Worm (Caenorhabditis elegans) whole organism, L4 larva: ENCODE results near the gene fipr-28.

ENCODE experiments used
- D1046.2 ChIP-seq: fragments of 200-800 bp; sonication (Bioruptor generic); IDR thresholded peaks from 2 replicates; pipeline ENCODE4 v1.3.6; 2022; ENCODE audit warnings: missing genetic modification characterization, missing compliant biosample characterization
- F10B5.3 ChIP-seq: sonication (generic microtip); optimal IDR thresholded peaks from 2 replicates; lab custom pipeline; 2016; ENCODE audit warnings: mild to moderate bottlenecking, missing genetic modification characterization, missing compliant biosample characterization
- R02D3.7 ChIP-seq: fragments of 150-350 bp; sonication (generic microtip); optimal IDR thresholded peaks from 3 replicates; lab custom pipeline; 2014; ENCODE audit warnings: missing biosample characterization, missing genetic modification characterization
- Y105C5A.15 ChIP-seq: fragments of 200-800 bp; sonication (Bioruptor generic); IDR thresholded peaks from 2 replicates; pipeline ENCODE4 v1.3.6; 2022; ENCODE audit warnings: missing genetic modification characterization, missing compliant biosample characterization
- Y75B8A.6 ChIP-seq: fragments of 200-800 bp; sonication (Bioruptor generic); IDR thresholded peaks from 2 replicates; pipeline ENCODE4 v1.3.6; 2022; ENCODE audit warnings: missing genetic modification reagents, missing genetic modification characterization, missing compliant biosample characterization
- ZK337.2 ChIP-seq: fragments of 200-800 bp; sonication (Bioruptor generic); IDR thresholded peaks from 2 replicates; pipeline ENCODE4 v1.3.6; 2022; ENCODE audit warnings: missing genetic modification reagents, missing genetic modification characterization, missing compliant biosample characterization
- arid-1 ChIP-seq: fragments of 200-800 bp; sonication (Bioruptor generic); conservative IDR thresholded peaks from 2 replicates; pipeline ENCODE4 v1.3.6; 2022; ENCODE audit warnings: missing genetic modification reagents, missing genetic modification characterization, missing compliant biosample characterization
- attf-4 ChIP-seq: sonication (generic microtip); optimal IDR thresholded peaks from 3 replicates; lab custom pipeline; 2017; ENCODE audit warnings: missing biosample characterization, missing genetic modification characterization
- ceh-20 ChIP-seq: fragments of 200-800 bp; sonication (Bioruptor generic); IDR thresholded peaks from 2 replicates; pipeline ENCODE4 v1.3.6; 2022; ENCODE audit warnings: missing genetic modification reagents, missing genetic modification characterization, missing compliant biosample characterization
- ceh-28 ChIP-seq: fragments of 150-350 bp; optimal IDR thresholded peaks from 2 replicates; lab custom pipeline; 2014; ENCODE audit warnings: missing biosample characterization, missing genetic modification reagents, missing genetic modification characterization
- ceh-62 ChIP-seq: sonication (generic microtip); optimal IDR thresholded peaks from 2 replicates; lab custom pipeline; 2017; ENCODE audit warnings: missing biosample characterization, missing genetic modification characterization
- ces-1 ChIP-seq: fragments of 150-350 bp; sonication (generic microtip); optimal IDR thresholded peaks from 4 replicates; lab custom pipeline; 2014; ENCODE audit warnings: missing biosample characterization, missing genetic modification reagents, missing genetic modification characterization
- cey-2 ChIP-seq: sonication (generic microtip); optimal IDR thresholded peaks from 3 replicates; lab custom pipeline; 2017; ENCODE audit warnings: missing genetic modification characterization, mild to moderate bottlenecking, missing compliant biosample characterization, antibody characterized with exemption, borderline replicate concordance; ENCODE audit not compliant: insufficient read depth
- daf-12 ChIP-seq: fragments of 150-350 bp; optimal IDR thresholded peaks from 2 replicates; lab custom pipeline; 2014; ENCODE audit warnings: missing biosample characterization, missing genetic modification reagents, missing genetic modification characterization
- daf-16 ChIP-seq, 3 experiments: sonication (generic microtip); optimal IDR thresholded peaks; 2 replicates each; lab custom pipeline; 2016 to 2017; ENCODE audit warnings: missing genetic modification characterization in 3 of 3, missing genetic modification reagents in 3 of 3, mild to moderate bottlenecking in 2 of 3, missing compliant biosample characterization in 2 of 3, missing biosample characterization in 1 of 3, moderate library complexity in 1 of 3
- daf-19 ChIP-seq: fragments of 200-800 bp; sonication (Bioruptor generic); conservative IDR thresholded peaks from 2 replicates; pipeline ENCODE4 v1.3.6; 2022; ENCODE audit warnings: missing genetic modification characterization, missing compliant biosample characterization
- duxl-1 ChIP-seq: sonication (generic microtip); optimal IDR thresholded peaks from 2 replicates; lab custom pipeline; 2016; ENCODE audit warnings: mild to moderate bottlenecking, missing genetic modification characterization, moderate library complexity, missing compliant biosample characterization; ENCODE audit not compliant: poor library complexity
- dve-1 ChIP-seq: sonication (generic microtip); optimal IDR thresholded peaks from 2 replicates; lab custom pipeline; 2017; ENCODE audit warnings: antibody characterized with exemption, mild to moderate bottlenecking, missing genetic modification characterization, missing compliant biosample characterization; ENCODE audit not compliant: insufficient read depth
- egl-43 ChIP-seq: fragments of 200-800 bp; sonication (Bioruptor generic); IDR thresholded peaks from 2 replicates; pipeline ENCODE4 v1.3.6; 2022; ENCODE audit warnings: missing genetic modification reagents, missing genetic modification characterization, missing compliant biosample characterization
- fos-1 ChIP-seq: fragments of 150-350 bp; optimal IDR thresholded peaks from 2 replicates; lab custom pipeline; 2014; ENCODE audit warnings: missing biosample characterization, missing genetic modification characterization
- gei-8 ChIP-seq: fragments of 200-800 bp; sonication (Bioruptor generic); optimal IDR thresholded peaks from 2 replicates; lab custom pipeline; 2018; ENCODE audit warnings: mild to moderate bottlenecking, missing genetic modification characterization, missing compliant biosample characterization
- hif-1 ChIP-seq, 2 experiments: sonication (generic microtip); optimal IDR thresholded peaks; 2 replicates each; lab custom pipeline; 2016 to 2017; ENCODE audit warnings: missing compliant biosample characterization in 2 of 2, missing genetic modification characterization in 2 of 2, missing genetic modification reagents in 2 of 2, missing genotype in 2 of 2, mild to moderate bottlenecking in 1 of 2
- hlh-11 ChIP-seq: fragments of 200-800 bp; sonication (Bioruptor generic); optimal IDR thresholded peaks from 2 replicates; lab custom pipeline; 2018; ENCODE audit warnings: mild to moderate bottlenecking, missing genetic modification characterization, missing compliant biosample characterization
- hlh-30 ChIP-seq: sonication (generic microtip); optimal IDR thresholded peaks from 2 replicates; lab custom pipeline; 2017; ENCODE audit warnings: antibody characterized with exemption, mild to moderate bottlenecking, missing genetic modification characterization, missing compliant biosample characterization; ENCODE audit not compliant: insufficient read depth
- hmg-1.1 ChIP-seq: fragments of 200-800 bp; sonication (Bioruptor generic); IDR thresholded peaks from 2 replicates; pipeline ENCODE4 v1.3.6; 2022; ENCODE audit warnings: missing genetic modification reagents, missing genetic modification characterization, missing compliant biosample characterization
- jun-1 ChIP-seq: fragments of 150-350 bp; optimal IDR thresholded peaks from 2 replicates; lab custom pipeline; 2014; ENCODE audit warnings: missing biosample characterization, missing genetic modification reagents, missing genetic modification characterization
- lin-1 ChIP-seq: fragments of 200-800 bp; sonication (Bioruptor generic); IDR thresholded peaks from 2 replicates; pipeline ENCODE4 v1.3.6; 2022; ENCODE audit warnings: missing genetic modification reagents, missing genetic modification characterization, missing compliant biosample characterization
- lin-15B ChIP-seq: fragments of 150-350 bp; sonication (generic microtip); optimal IDR thresholded peaks from 3 replicates; lab custom pipeline; 2014; ENCODE audit warnings: missing biosample characterization, missing genetic modification characterization
- lin-29 ChIP-seq: fragments of 200-800 bp; sonication (Bioruptor generic); IDR thresholded peaks from 2 replicates; pipeline ENCODE4 v1.3.6; 2022; ENCODE audit warnings: missing genetic modification reagents, missing genetic modification characterization, missing compliant biosample characterization
- lin-38 ChIP-seq: fragments of 200-800 bp; sonication (Bioruptor generic); IDR thresholded peaks from 2 replicates; pipeline ENCODE4 v1.3.6; 2022; ENCODE audit warnings: missing genetic modification reagents, missing genetic modification characterization, missing compliant biosample characterization
- lin-39 ChIP-seq: fragments of 150-350 bp; optimal IDR thresholded peaks from 2 replicates; lab custom pipeline; 2014; ENCODE audit warnings: missing biosample characterization, missing genetic modification reagents, missing genetic modification characterization
- mdl-1 ChIP-seq, 2 experiments: fragments of 150-350 bp in 1 of 2; sonication (generic microtip) in 1 of 2; optimal IDR thresholded peaks; 2 replicates each; lab custom pipeline; 2014 to 2017; ENCODE audit warnings: missing biosample characterization in 2 of 2, missing genetic modification characterization in 2 of 2
- mes-2 ChIP-seq: sonication (generic microtip); optimal IDR thresholded peaks from 2 replicates; lab custom pipeline; 2016; ENCODE audit warnings: missing genotype, mild to moderate bottlenecking, missing genetic modification characterization, missing compliant biosample characterization; ENCODE audit not compliant: poor library complexity, severe bottlenecking
- mxl-2 ChIP-seq: fragments of 200-800 bp; sonication (Bioruptor generic); conservative IDR thresholded peaks from 2 replicates; pipeline ENCODE4 v1.3.6; 2022; ENCODE audit warnings: missing genetic modification reagents, missing genetic modification characterization, missing compliant biosample characterization
- mxl-3 ChIP-seq: fragments of 200-800 bp; sonication (Bioruptor generic); optimal IDR thresholded peaks from 2 replicates; lab custom pipeline; 2018; ENCODE audit warnings: mild to moderate bottlenecking, missing genetic modification characterization, missing compliant biosample characterization
- nhr-10 ChIP-seq: fragments of 150-350 bp; optimal IDR thresholded peaks from 2 replicates; lab custom pipeline; 2014; ENCODE audit warnings: missing biosample characterization, missing genetic modification characterization
- nhr-11 ChIP-seq: fragments of 150-350 bp; optimal IDR thresholded peaks from 2 replicates; lab custom pipeline; 2014; ENCODE audit warnings: missing biosample characterization, missing genetic modification characterization
- nhr-25 ChIP-seq: sonication (generic microtip); optimal IDR thresholded peaks from 2 replicates; lab custom pipeline; 2017; ENCODE audit warnings: missing genetic modification characterization, mild to moderate bottlenecking, missing compliant biosample characterization, antibody characterized with exemption, moderate library complexity, borderline replicate concordance; ENCODE audit not compliant: insufficient read depth
- nhr-48 ChIP-seq: sonication (generic microtip); optimal IDR thresholded peaks from 2 replicates; lab custom pipeline; 2016; ENCODE audit warnings: mild to moderate bottlenecking, missing genetic modification characterization, missing compliant biosample characterization
- nhr-6 ChIP-seq: fragments of 150-350 bp; optimal IDR thresholded peaks from 2 replicates; lab custom pipeline; 2014; ENCODE audit warnings: missing biosample characterization, missing genetic modification characterization
- pqm-1 ChIP-seq: sonication (generic microtip); optimal IDR thresholded peaks from 2 replicates; lab custom pipeline; 2017; ENCODE audit warnings: missing biosample characterization, missing genetic modification characterization
- snpc-4 ChIP-seq: fragments of 150-350 bp; optimal IDR thresholded peaks from 2 replicates; lab custom pipeline; 2014; ENCODE audit warnings: missing biosample characterization, missing genetic modification characterization
- tag-97 ChIP-seq: fragments of 200-800 bp; sonication (Bioruptor generic); IDR thresholded peaks from 2 replicates; pipeline ENCODE4 v1.3.6; 2022; ENCODE audit warnings: missing genetic modification characterization, missing compliant biosample characterization
- tra-1 ChIP-seq: fragments of 200-800 bp; sonication (Bioruptor generic); IDR thresholded peaks from 2 replicates; pipeline ENCODE4 v1.3.6; 2022; ENCODE audit warnings: missing genetic modification reagents, missing genetic modification characterization, missing compliant biosample characterization
- unc-62 ChIP-seq, 3 experiments: fragments of 150-350 bp in 1 of 3; sonication (generic microtip); optimal IDR thresholded peaks in 2 of 3; peaks in 1 of 3; 1 replicate in 1 of 3; 2 replicates in 2 of 3; lab custom pipeline; 2014 to 2017; ENCODE audit warnings: missing biosample characterization in 3 of 3, missing genetic modification characterization in 3 of 3, missing genetic modification reagents in 3 of 3, missing genotype in 1 of 3
- vab-7 ChIP-seq: fragments of 200-800 bp; sonication (Bioruptor generic); IDR thresholded peaks from 2 replicates; pipeline ENCODE4 v1.3.6; 2022; ENCODE audit warnings: missing genetic modification reagents, missing genetic modification characterization, missing compliant biosample characterization
- zfp-3 ChIP-seq: fragments of 200-800 bp; sonication (Bioruptor generic); conservative IDR thresholded peaks from 2 replicates; pipeline ENCODE4 v1.3.6; 2022; ENCODE audit warnings: missing genetic modification reagents, missing genetic modification characterization, missing compliant biosample characterization
- zip-11 ChIP-seq: fragments of 200-800 bp; sonication (Bioruptor generic); IDR thresholded peaks from 2 replicates; pipeline ENCODE4 v1.3.6; 2022; ENCODE audit warnings: missing genetic modification characterization, missing compliant biosample characterization
- ztf-11 ChIP-seq: fragments of 150-350 bp; optimal IDR thresholded peaks from 2 replicates; lab custom pipeline; 2014; ENCODE audit warnings: missing biosample characterization, missing genetic modification characterization

fipr-28 gene

DNA sequence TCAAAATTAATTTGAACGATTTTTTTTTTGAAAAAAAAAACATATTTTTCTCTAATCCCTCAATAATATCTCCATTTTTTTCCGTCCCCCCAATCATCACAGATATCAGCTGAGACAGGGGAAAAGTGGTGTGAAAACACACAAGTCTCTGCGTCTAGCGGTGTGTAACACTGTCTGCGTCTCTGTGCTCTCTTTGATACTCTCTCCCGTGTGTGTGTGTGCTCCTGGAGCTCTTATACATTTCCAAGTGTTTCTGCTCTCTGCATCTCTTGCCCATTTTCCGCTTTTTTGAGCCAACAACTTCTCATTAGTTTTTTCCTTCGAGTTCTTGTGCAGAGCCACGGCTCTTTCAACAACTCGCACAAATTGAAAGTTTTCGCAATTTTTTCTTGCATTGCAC lies 35.8 kb downstream of the fipr-28 start:
- TF ChIP-seq lin-39 (tag; lab: Kevin White, UChicago) = no peak
- TF ChIP-seq cey-2 (tag; lab: Kevin White, UChicago) = no peak
- TF ChIP-seq mxl-2 (GFP tag; lab: Robert Waterston, UW) = no peak
- TF ChIP-seq daf-12 (tag; lab: Kevin White, UChicago) = no peak
- TF ChIP-seq F10B5.3 (tag; lab: Kevin White, UChicago) = no peak
- no peak for TF ChIP-seq nhr-25
- no peak for TF ChIP-seq nhr-10 (tag; lab: Kevin White, UChicago)
- TF ChIP-seq lin-1 = no peak
- TF ChIP-seq nhr-6 (tag; lab: Kevin White, UChicago) = no peak
- no peak for TF ChIP-seq ZK337.2 (GFP tag; lab: Robert Waterston, UW)
- TF ChIP-seq daf-19 (GFP tag; lab: Robert Waterston, UW) = no peak
- TF ChIP-seq Y75B8A.6 (GFP tag; lab: Robert Waterston, UW) = no peak
- TF ChIP-seq snpc-4 (tag; lab: Kevin White, UChicago) = no peak
- TF ChIP-seq tra-1 = 0 out of 2 replicates have a peak, but pooled peaks have one; percentile 20
- no peak for TF ChIP-seq duxl-1 (tag; lab: Kevin White, UChicago)
- TF ChIP-seq lin-29 (GFP tag; lab: Robert Waterston, UW) = no peak
- TF ChIP-seq dve-1 = peak; percentile 42
- no peak for TF ChIP-seq jun-1 (tag; lab: Kevin White, UChicago)
- TF ChIP-seq egl-43 (GFP tag; lab: Robert Waterston, UW) = no peak
- TF ChIP-seq Y105C5A.15 (GFP tag; lab: Robert Waterston, UW) = no peak
- TF ChIP-seq zip-11 (GFP tag; lab: Robert Waterston, UW) = no peak
- no peak for TF ChIP-seq nhr-48 (tag; lab: Kevin White, UChicago)
- TF ChIP-seq hlh-30 (tag; lab: Kevin White, UChicago) = peak; percentile 56
- no peak for TF ChIP-seq pqm-1 (tag; lab: Kevin White, UChicago)
- no peak for TF ChIP-seq ceh-28
- peak in 1 of 2 experiments; percentile 4 for TF ChIP-seq mdl-1 (tag; optimal IDR thresholded peaks at IDR 0.05; lab: Kevin White, UChicago)
- no peak for TF ChIP-seq R02D3.7 (tag; lab: Kevin White, UChicago)
- no peak for TF ChIP-seq attf-4
- no peak for TF ChIP-seq ceh-62 (tag; lab: Kevin White, UChicago)
- TF ChIP-seq hmg-1.1 (GFP tag; lab: Robert Waterston, UW) = peak; percentile 61
- TF ChIP-seq zfp-3 (GFP tag; lab: Robert Waterston, UW) = no peak
- TF ChIP-seq mxl-3 = no peak
- TF ChIP-seq gei-8 (GFP tag; lab: Kevin White, UChicago) = no peak
- TF ChIP-seq hif-1 (tag; optimal IDR thresholded peaks at IDR 0.05; lab: Kevin White, UChicago) = peak in 1 of 2 experiments; percentile 82
- peak in 1 of 2 experiments; percentile 35 for TF ChIP-seq daf-16 (GFP tag; optimal IDR thresholded peaks at IDR 0.05; lab: Kevin White, UChicago)
- peak; percentile 72 for TF ChIP-seq daf-16 (tag; optimal IDR thresholded peaks at IDR 0.05; lab: Kevin White, UChicago)
- TF ChIP-seq fos-1 (tag; lab: Kevin White, UChicago) = no peak
- TF ChIP-seq arid-1 (GFP tag; lab: Robert Waterston, UW) = no peak
- no peak for TF ChIP-seq lin-15B
- TF ChIP-seq vab-7 (GFP tag; lab: Robert Waterston, UW) = no peak
- peak; percentile 68 for TF ChIP-seq nhr-11 (tag; lab: Kevin White, UChicago)
- no peak for TF ChIP-seq mes-2 (tag; lab: Kevin White, UChicago)
- no peak for TF ChIP-seq D1046.2 (GFP tag; lab: Robert Waterston, UW)
- TF ChIP-seq tag-97 (GFP tag; lab: Robert Waterston, UW) = no peak
- no peak for TF ChIP-seq hlh-11 (tag; lab: Kevin White, UChicago)
- TF ChIP-seq unc-62 (GFP tag; optimal IDR thresholded peaks at IDR 0.05 in 1 of 2; lab: Kevin White, UChicago) = no peak
- no peak for TF ChIP-seq unc-62 (tag; optimal IDR thresholded peaks at IDR 0.05; lab: Kevin White, UChicago)
- TF ChIP-seq ceh-20 = no peak
- no peak for TF ChIP-seq ces-1 (GFP tag; lab: Kevin White, UChicago)
- TF ChIP-seq ztf-11 (tag; lab: Kevin White, UChicago) = no peak
- peak; percentile 28; the same call in 1 of the 2 replicates for TF ChIP-seq lin-38 (GFP tag; lab: Robert Waterston, UW)
